Fruit fly (Drosophila melanogaster) whole organism, embryonic: ENCODE measurements around the gene CG12766.

ENCODE experiments used
- Adf1 ChIP-seq: fragments of 200-800 bp; sonication (Bioruptor generic); IDR thresholded peaks from 2 replicates; pipeline ENCODE4 v1.3.6; 2022; ENCODE audit warnings: missing biosample characterization, missing genetic modification characterization
- Atf3 ChIP-seq: fragments of 200-800 bp; sonication (Bioruptor generic); optimal IDR thresholded peaks from 3 replicates; lab custom pipeline; 2016; ENCODE audit warnings: missing biosample characterization, missing genetic modification characterization
- CG10267 ChIP-seq: fragments of 200-800 bp; sonication (Bioruptor generic); optimal IDR thresholded peaks from 2 replicates; lab custom pipeline; 2018; ENCODE audit warnings: missing biosample characterization, mild to moderate bottlenecking, missing genetic modification characterization, moderate library complexity
- CG10462 ChIP-seq: fragments of 200-800 bp; sonication (Bioruptor generic); optimal IDR thresholded peaks from 2 replicates; lab custom pipeline; 2016; ENCODE audit warnings: missing biosample characterization, missing genetic modification characterization
- CG14441 ChIP-seq: fragments of 200-800 bp; sonication (Bioruptor generic); IDR thresholded peaks from 2 replicates; pipeline ENCODE4 v1.3.6; 2022; ENCODE audit warnings: missing biosample characterization, missing genetic modification characterization
- CG17361 ChIP-seq: fragments of 200-800 bp; sonication (Bioruptor generic); IDR thresholded peaks from 3 replicates; pipeline ENCODE4 v1.3.6; 2022; ENCODE audit warnings: missing biosample characterization, missing genetic modification characterization
- CG17568 ChIP-seq: fragments of 200-800 bp; sonication (Bioruptor generic); optimal IDR thresholded peaks from 2 replicates; lab custom pipeline; 2018; ENCODE audit warnings: missing biosample characterization, mild to moderate bottlenecking, missing genetic modification characterization, moderate library complexity
- CG34376 ChIP-seq: fragments of 200-800 bp; sonication (Bioruptor generic); optimal IDR thresholded peaks from 2 replicates; lab custom pipeline; 2018; ENCODE audit warnings: missing biosample characterization, mild to moderate bottlenecking, missing genetic modification characterization
- CG34422 ChIP-seq: fragments of 200-800 bp; sonication (Bioruptor generic); IDR thresholded peaks from 3 replicates; pipeline ENCODE4 v1.3.6; 2022; ENCODE audit warnings: missing biosample characterization, missing genetic modification characterization
- CG43689 ChIP-seq: fragments of 200-800 bp; sonication (Bioruptor generic); IDR thresholded peaks from 2 replicates; pipeline ENCODE4 v1.3.6; 2022; ENCODE audit warnings: missing biosample characterization, missing genetic modification characterization
- CG6854 ChIP-seq: fragments of 200-800 bp; sonication (Bioruptor generic); optimal IDR thresholded peaks from 3 replicates; lab custom pipeline; 2017; ENCODE audit warnings: missing biosample characterization, mild to moderate bottlenecking, missing genetic modification characterization
- CG7963 ChIP-seq: fragments of 200-800 bp; sonication (Bioruptor generic); IDR thresholded peaks from 3 replicates; pipeline ENCODE4 v1.3.6; 2022; ENCODE audit warnings: missing biosample characterization, missing genetic modification characterization; ENCODE audit not compliant: partially characterized antibody
- CG8281 ChIP-seq: fragments of 200-800 bp; sonication (Bioruptor generic); optimal IDR thresholded peaks from 2 replicates; lab custom pipeline; 2018; ENCODE audit warnings: missing biosample characterization, mild to moderate bottlenecking, missing genetic modification characterization, moderate library complexity
- Chrac-16 ChIP-seq: fragments of 200-800 bp; sonication (Bioruptor generic); optimal IDR thresholded peaks from 3 replicates; lab custom pipeline; 2016; ENCODE audit warnings: missing biosample characterization, missing genetic modification characterization
- Dbx ChIP-seq: fragments of 200-800 bp; sonication (Bioruptor generic); IDR thresholded peaks from 3 replicates; pipeline ENCODE4 v1.3.6; 2022; ENCODE audit warnings: missing biosample characterization, missing genetic modification characterization
- Ets97D ChIP-seq: fragments of 200-800 bp; sonication (Bioruptor generic); optimal IDR thresholded peaks from 3 replicates; lab custom pipeline; 2016; ENCODE audit warnings: missing biosample characterization, missing genetic modification characterization
- H15 ChIP-seq: fragments of 200-800 bp; sonication (Bioruptor generic); IDR thresholded peaks from 3 replicates; pipeline ENCODE4 v1.3.6; 2022; ENCODE audit warnings: missing biosample characterization, missing genetic modification characterization
- H2.0 ChIP-seq: fragments of 200-800 bp; sonication (Bioruptor generic); IDR thresholded peaks from 2 replicates; pipeline ENCODE4 v1.3.6; 2022; ENCODE audit warnings: missing biosample characterization, missing genetic modification characterization
- HLH54F ChIP-seq: fragments of 200-800 bp; sonication (Bioruptor generic); optimal IDR thresholded peaks from 3 replicates; lab custom pipeline; 2016; ENCODE audit warnings: missing biosample characterization, missing genetic modification characterization
- Hr51 ChIP-seq, 2 experiments: fragments of 200-800 bp; sonication (Bioruptor generic); optimal IDR thresholded peaks; 2 replicates in 1 of 2; 3 replicates in 1 of 2; lab custom pipeline; 2016 to 2018; ENCODE audit warnings: missing biosample characterization in 2 of 2, missing genetic modification characterization in 2 of 2, mild to moderate bottlenecking in 1 of 2, moderate library complexity in 1 of 2
- Max ChIP-seq: fragments of 200-800 bp; sonication (Bioruptor generic); optimal IDR thresholded peaks from 2 replicates; lab custom pipeline; 2016; ENCODE audit warnings: missing biosample characterization, mild to moderate bottlenecking, missing genetic modification characterization
- NC2α ChIP-seq: fragments of 200-800 bp; sonication (Bioruptor generic); optimal IDR thresholded peaks from 2 replicates; lab custom pipeline; 2016; ENCODE audit warnings: missing biosample characterization, missing genetic modification characterization
- Rx ChIP-seq: fragments of 200-800 bp; sonication (Bioruptor generic); IDR thresholded peaks from 2 replicates; pipeline ENCODE4 v1.3.6; 2022; ENCODE audit warnings: missing biosample characterization, missing genetic modification characterization
- Sin3A ChIP-seq: fragments of >200 bp; optimal IDR thresholded peaks from 2 replicates; lab custom pipeline; 2018
- Vsx1 ChIP-seq: fragments of 200-800 bp; sonication (Bioruptor generic); optimal IDR thresholded peaks from 2 replicates; lab custom pipeline; 2017; ENCODE audit warnings: missing biosample characterization, mild to moderate bottlenecking, missing genetic modification characterization, missing genetic modification reagents
- bigmax ChIP-seq: fragments of 200-800 bp; sonication (Bioruptor generic); optimal IDR thresholded peaks from 2 replicates; lab custom pipeline; 2018; ENCODE audit warnings: missing biosample characterization, mild to moderate bottlenecking, missing genetic modification characterization
- bsh ChIP-seq, 2 experiments: fragments of 200-800 bp; sonication (Bioruptor generic); optimal IDR thresholded peaks; 2 replicates each; lab custom pipeline; 2017 to 2018; ENCODE audit warnings: mild to moderate bottlenecking in 2 of 2, missing biosample characterization in 2 of 2, missing genetic modification characterization in 2 of 2, moderate library complexity in 1 of 2
- corto ChIP-seq: fragments of 200-800 bp; sonication (Bioruptor generic); optimal IDR thresholded peaks from 2 replicates; lab custom pipeline; 2016; ENCODE audit warnings: missing biosample characterization, mild to moderate bottlenecking, missing genetic modification characterization, moderate library complexity
- da ChIP-seq: fragments of 200-800 bp; sonication (Bioruptor generic); optimal IDR thresholded peaks from 2 replicates; lab custom pipeline; 2016; ENCODE audit warnings: missing biosample characterization, missing genetic modification characterization
- eve ChIP-seq, 2 experiments: fragments of >200 bp; optimal IDR thresholded peaks; 2 replicates each; lab custom pipeline; 2017; ENCODE audit warnings: missing biosample characterization in 2 of 2, missing genetic modification characterization in 2 of 2
- fd102C ChIP-seq: fragments of 200-800 bp; sonication (Bioruptor generic); optimal IDR thresholded peaks from 2 replicates; lab custom pipeline; 2018; ENCODE audit warnings: missing biosample characterization, mild to moderate bottlenecking, missing genetic modification characterization, moderate library complexity
- fd3F ChIP-seq: fragments of 200-800 bp; sonication (Bioruptor generic); optimal IDR thresholded peaks from 2 replicates; lab custom pipeline; 2018; ENCODE audit warnings: missing biosample characterization, mild to moderate bottlenecking, missing genetic modification characterization, moderate library complexity
- fd64A ChIP-seq: fragments of 200-800 bp; sonication (Bioruptor generic); optimal IDR thresholded peaks from 3 replicates; lab custom pipeline; 2018; ENCODE audit warnings: missing biosample characterization, mild to moderate bottlenecking, missing genetic modification characterization
- grau ChIP-seq: fragments of 200-800 bp; optimal IDR thresholded peaks from 3 replicates; lab custom pipeline; 2019; ENCODE audit warnings: missing biosample characterization, mild to moderate bottlenecking, missing genetic modification characterization, moderate library complexity
- hkb ChIP-seq, 2 experiments: fragments of 200-800 bp in 1 of 2; fragments of >200 bp in 1 of 2; sonication (Bioruptor generic) in 1 of 2; IDR thresholded peaks in 1 of 2; optimal IDR thresholded peaks in 1 of 2; 2 replicates each; pipeline versions ENCODE4 v1.3.6 to Lab custom; 2017 to 2022; ENCODE audit warnings: missing biosample characterization in 1 of 2, missing genetic modification characterization in 1 of 2
- rib ChIP-seq: fragments of 200-800 bp; sonication (Bioruptor generic); IDR thresholded peaks from 2 replicates; pipeline ENCODE4 v1.3.6; 2022; ENCODE audit warnings: missing biosample characterization, missing genetic modification characterization
- sima ChIP-seq: fragments of 200-800 bp; sonication (Bioruptor generic); optimal IDR thresholded peaks from 2 replicates; lab custom pipeline; 2016; ENCODE audit warnings: missing biosample characterization, missing genetic modification characterization
- sqz ChIP-seq: fragments of 200-800 bp; sonication (Bioruptor generic); optimal IDR thresholded peaks from 3 replicates; lab custom pipeline; 2018; ENCODE audit warnings: missing biosample characterization, mild to moderate bottlenecking, missing genetic modification characterization
- tgo ChIP-seq: fragments of 200-800 bp; sonication (Bioruptor generic); IDR thresholded peaks from 3 replicates; pipeline ENCODE4 v1.3.6; 2022; ENCODE audit warnings: missing biosample characterization, missing genetic modification characterization
- tio ChIP-seq: fragments of 200-800 bp; sonication (Bioruptor generic); optimal IDR thresholded peaks from 2 replicates; lab custom pipeline; 2017; ENCODE audit warnings: missing biosample characterization, missing genetic modification characterization, inconsistent platforms

The CG12766 gene

DNA sequence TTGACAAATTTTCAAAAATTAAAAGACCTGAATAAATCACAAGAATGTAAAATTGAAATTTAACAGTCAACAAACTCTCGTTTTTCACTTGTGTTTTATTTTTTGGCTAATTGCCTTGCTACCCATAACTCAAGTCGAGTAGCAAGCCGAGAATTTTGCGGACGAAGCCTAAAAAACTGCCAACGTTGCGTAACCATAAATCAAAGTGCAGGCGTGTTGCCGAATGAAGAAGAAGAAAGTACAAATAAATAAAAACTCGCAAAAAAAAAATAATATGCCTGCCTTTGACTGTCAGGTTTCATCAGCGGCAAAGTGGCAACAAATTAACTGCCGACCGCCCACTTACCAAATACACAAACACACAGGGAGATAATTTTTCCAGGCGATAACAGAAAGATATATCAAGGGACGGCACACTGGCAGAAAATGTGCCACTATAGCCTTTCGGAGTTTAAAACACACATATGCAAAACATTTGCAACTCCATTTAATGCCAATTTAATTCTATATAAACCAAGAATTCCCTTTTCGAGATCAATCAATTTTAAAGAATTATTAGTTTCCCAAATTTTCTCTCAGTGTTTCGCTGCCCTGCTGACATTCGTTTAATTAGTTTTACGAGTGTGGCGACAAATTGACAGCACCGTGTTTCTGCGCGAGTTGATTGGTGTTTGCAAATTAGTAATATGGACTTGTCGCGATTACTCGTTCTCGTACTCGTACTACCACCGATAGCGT is 11.6 kb downstream of the CG12766 start (continued):
- TF ChIP-seq bsh (GFP tag; optimal IDR thresholded peaks at IDR 0.05; lab: Kevin White, UChicago) (peak in 1 of 2 experiments; percentile 81), CG7963 (GFP tag; lab: Robert Waterston, UW) (no peak), Rx (peak; percentile 66), CG17568 (GFP tag; lab: Kevin White, UChicago) (peak; percentile 72), Vsx1 (GFP tag; lab: Kevin White, UChicago) (peak; percentile 46), CG34376 (GFP tag; lab: Kevin White, UChicago) (peak; percentile 85), tgo (peak; percentile 87), fd3F (GFP tag; lab: Kevin White, UChicago) (peak; percentile 89), CG43689 (GFP tag; lab: Robert Waterston, UW) (peak; percentile 75), CG6854 (GFP tag; lab: Kevin White, UChicago) (peak; percentile 67), NC2α (peak; percentile 53), bigmax (no peak), CG34422 (GFP tag; lab: Robert Waterston, UW) (peak; percentile 83), corto (GFP tag; lab: Kevin White, UChicago) (peak; percentile 31), HLH54F (GFP tag; lab: Kevin White, UChicago) (peak; percentile 93), Atf3 (GFP tag; lab: Kevin White, UChicago) (peak; percentile 64), da (GFP tag; lab: Kevin White, UChicago) (peak; percentile 60), CG10267 (tag; lab: Kevin White, UChicago) (peak; percentile 43), fd102C (GFP tag; lab: Kevin White, UChicago) (no peak), eve (GFP tag; optimal IDR thresholded peaks at IDR 0.05; lab: Kevin White, UChicago) (peak in 1 of 2 experiments; percentile 88), Max (GFP tag; lab: Kevin White, UChicago) (peak; percentile 78), tio (peak; percentile 79), sima (GFP tag; lab: Kevin White, UChicago) (peak; percentile 33), Chrac-16 (GFP tag; lab: Kevin White, UChicago) (peak; percentile 79), H15 (GFP tag; lab: Robert Waterston, UW) (peak; percentile 76; the same call in 2 of the 3 replicates), Adf1 (peak; percentile 81), Dbx (GFP tag; lab: Robert Waterston, UW) (peak; percentile 95), hkb (optimal IDR thresholded peaks at IDR 0.05; lab: Kevin White, UChicago) (no peak), hkb (GFP tag; IDR thresholded peaks at IDR 0.05; lab: Robert Waterston, UW) (peak; percentile 93), Hr51 (GFP tag; optimal IDR thresholded peaks at IDR 0.05; lab: Kevin White, UChicago) (peak; percentile 76 to 86), CG8281 (no peak), rib (GFP tag; lab: Robert Waterston, UW) (peak; percentile 94), Ets97D (GFP tag; lab: Kevin White, UChicago) (peak; percentile 55), CG10462 (GFP tag; lab: Kevin White, UChicago) (peak; percentile 54), Sin3A (lab: Kevin White, UChicago) (no peak), CG17361 (GFP tag; lab: Robert Waterston, UW) (peak; percentile 70; the same call in 2 of the 3 replicates), sqz (peak; percentile 47), fd64A (GFP tag; lab: Kevin White, UChicago) (no peak), grau (tag; lab: Kevin White, UChicago) (peak; percentile 89), H2.0 (GFP tag; lab: Robert Waterston, UW) (peak; percentile 80), CG14441 (GFP tag; lab: Robert Waterston, UW) (peak; percentile 88)
